Fruit fly (Drosophila melanogaster): ENCODE results near the gene cyr.

cyr gene

DNA sequence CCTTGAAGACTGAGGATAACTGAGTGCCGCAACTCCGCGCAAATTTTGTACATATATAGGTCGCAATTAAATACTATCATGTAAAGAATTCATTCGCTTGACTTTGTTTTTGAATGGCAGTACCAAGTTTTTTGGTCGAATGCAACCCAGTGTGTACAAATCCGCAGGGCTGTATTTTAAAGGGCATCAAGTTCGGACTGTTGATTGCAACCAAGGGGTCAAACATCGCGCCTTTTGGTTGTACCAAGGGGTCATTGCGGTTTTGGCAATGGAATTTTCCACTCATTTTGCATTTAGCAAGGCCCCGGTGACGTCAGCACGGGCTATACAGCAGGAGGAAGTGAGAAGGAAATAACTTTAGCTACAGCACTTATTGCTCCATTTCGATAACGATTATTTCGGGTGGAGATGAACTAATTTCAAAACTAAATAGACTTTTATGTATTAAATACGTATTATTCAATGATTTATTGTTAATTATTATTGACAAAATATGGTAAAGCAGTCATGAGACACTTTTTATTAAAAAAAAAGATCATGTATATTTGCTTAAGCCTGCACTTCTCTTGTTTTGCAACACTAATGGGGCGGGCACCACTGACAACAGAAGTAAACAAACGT, 3.7 kb downstream of the cyr start, which contains the start of gene CG10958 (continued):
- TF ChIP-seq CG11762 (GFP tag; optimal IDR thresholded peaks at IDR 0.05; ENCODE audit: insufficient read depth) (no peak), svp (GFP tag) (peak; percentile 85), Eip78C (GFP tag) (peak; percentile 81), fd59A (GFP tag; optimal IDR thresholded peaks at IDR 0.05) (no peak), acj6 (GFP tag; optimal IDR thresholded peaks at IDR 0.05) (peak; percentile 66), eg (GFP tag; IDR thresholded peaks at IDR 0.05) (peak; percentile 48), dsx (GFP tag; optimal IDR thresholded peaks at IDR 0.05; ENCODE audit: poor library complexity, severe bottlenecking) (no peak), net (GFP tag; optimal IDR thresholded peaks at IDR 0.05) (peak; percentile 36), CG11902 (GFP tag; optimal IDR thresholded peaks at IDR 0.05) (peak; percentile 34)

DNA sequence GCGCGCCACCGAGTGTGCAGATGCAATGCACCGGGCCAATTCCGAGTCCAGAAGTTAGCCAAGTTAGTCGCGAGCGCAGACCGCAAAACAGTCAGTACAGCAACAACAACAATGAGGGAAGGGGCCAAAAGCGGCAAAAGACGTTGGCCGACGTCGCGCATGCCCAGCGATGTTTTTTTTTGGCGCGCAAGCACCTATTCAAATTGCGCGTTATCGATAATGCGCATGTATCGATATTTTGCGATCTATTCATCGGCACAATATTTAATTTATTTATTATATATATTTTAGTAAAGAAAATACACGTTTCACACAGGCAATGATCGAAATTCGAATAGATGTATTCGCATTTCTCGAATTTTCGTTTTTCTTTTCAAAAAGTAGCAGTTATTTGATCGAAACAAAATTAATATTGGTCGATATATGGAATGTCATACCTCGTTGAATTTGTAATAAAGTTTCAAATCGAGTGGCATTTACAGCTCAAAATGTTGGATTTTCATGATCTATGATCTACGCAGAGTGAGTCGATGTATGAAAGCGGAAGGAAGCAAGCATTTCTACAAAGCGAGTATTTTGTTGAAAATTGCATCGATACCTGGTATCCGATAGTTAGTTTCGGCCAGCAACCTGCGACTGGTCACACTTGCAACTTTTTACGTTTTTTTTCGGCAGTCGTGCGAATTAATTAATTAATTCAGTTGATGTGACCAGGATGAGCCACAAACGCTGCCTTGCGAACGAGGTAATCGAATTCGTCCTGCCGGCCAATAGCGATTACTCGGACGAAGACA, 6.1 kb downstream of the cyr start, which contains the start of gene CG2116:
TSS of gene CG2116 (plus strand) at position 609 of the 794 bp plus-strand sequence.
- peak; percentile 13 for TF ChIP-seq esn (GFP tag; optimal IDR thresholded peaks at IDR 0.05)
- no peak for TF ChIP-seq CG6163 (GFP tag; IDR thresholded peaks at IDR 0.05)
- TF ChIP-seq CG3919 (GFP tag; optimal IDR thresholded peaks at IDR 0.05), result no peak
- peak; percentile 38 for TF ChIP-seq Eip78C (GFP tag)
- no peak for TF ChIP-seq CG6792 (GFP tag; optimal IDR thresholded peaks at IDR 0.05)

DNA sequence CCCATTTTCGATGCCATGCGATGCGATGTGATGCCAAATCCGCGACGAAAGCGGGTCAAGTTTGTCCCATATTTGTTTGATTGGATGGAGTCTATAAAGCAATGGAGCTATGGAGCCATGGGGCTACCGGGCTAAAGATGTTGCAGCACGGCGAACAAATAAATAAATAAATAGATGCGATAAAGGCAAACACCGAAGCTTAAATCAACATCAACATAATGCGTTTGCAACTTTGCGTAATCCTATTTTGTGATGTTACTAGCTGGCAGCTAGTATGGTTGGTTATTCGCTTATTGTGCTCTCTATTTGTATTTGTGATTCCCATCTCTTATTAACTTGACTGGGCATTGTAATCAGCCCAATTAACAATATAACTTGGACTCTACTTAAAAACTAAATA, 7.4 kb downstream of the cyr start:
- TF ChIP-seq CG16779 (tag; optimal IDR thresholded peaks at IDR 0.05) (no peak), vri (GFP tag; optimal IDR thresholded peaks at IDR 0.05) (no peak), Eip75B (GFP tag; optimal IDR thresholded peaks at IDR 0.05) (no peak), CG3919 (GFP tag; optimal IDR thresholded peaks at IDR 0.05) (no peak), CG34406 (GFP tag; optimal IDR thresholded peaks at IDR 0.05) (no peak), svp (GFP tag) (no peak), eg (GFP tag; IDR thresholded peaks at IDR 0.05) (no peak), CG8319 (GFP tag; optimal IDR thresholded peaks at IDR 0.05) (no peak), achi (GFP tag; optimal IDR thresholded peaks at IDR 0.05) (no peak), CG6854 (GFP tag; optimal IDR thresholded peaks at IDR 0.05) (no peak), fd59A (GFP tag; optimal IDR thresholded peaks at IDR 0.05) (no peak), CG7368 (GFP tag; optimal IDR thresholded peaks at IDR 0.05) (no peak), Eip93F (GFP tag; optimal IDR thresholded peaks at IDR 0.05) (no peak), net (GFP tag; optimal IDR thresholded peaks at IDR 0.05) (no peak), CG11902 (GFP tag; optimal IDR thresholded peaks at IDR 0.05) (no peak), CG9139 (GFP tag; optimal IDR thresholded peaks at IDR 0.05) (no peak), Ets21C (GFP tag; optimal IDR thresholded peaks at IDR 0.05) (no peak)

DNA sequence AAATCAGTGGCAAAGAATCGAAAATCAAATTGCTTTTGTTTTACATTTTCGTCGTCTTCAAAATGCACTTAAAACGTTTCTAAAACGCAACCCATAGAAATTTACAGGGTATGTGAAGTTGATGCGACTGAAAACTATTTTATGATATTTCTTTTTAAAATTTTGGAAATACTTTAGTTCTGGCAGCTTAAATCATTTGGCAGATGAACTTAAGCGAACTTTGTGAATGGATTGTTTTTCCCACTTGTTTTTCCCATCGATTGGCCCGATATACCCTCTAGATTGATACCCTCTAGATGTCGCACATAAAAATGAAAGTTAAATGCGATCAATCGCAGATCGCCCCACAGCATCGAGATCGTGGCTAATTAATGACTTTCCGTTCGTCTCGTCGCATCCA, 9.4 kb downstream of the cyr start:
- no peak for TF ChIP-seq CG11294 (GFP tag; IDR thresholded peaks at IDR 0.05)
- TF ChIP-seq Gug (GFP tag; IDR thresholded peaks at IDR 0.05), result no peak
- peak; percentile 44 for TF ChIP-seq Hr4 (GFP tag; optimal IDR thresholded peaks at IDR 0.05)
- peak; percentile 50; the same call in 2 of the 3 replicates for TF ChIP-seq CG6163 (GFP tag; IDR thresholded peaks at IDR 0.05)
- peak; percentile 55; the same call in 2 of the 3 replicates for TF ChIP-seq eg (GFP tag; IDR thresholded peaks at IDR 0.05)
- no peak for TF ChIP-seq Ets96B (tag; optimal IDR thresholded peaks at IDR 0.05)
- 0 out of 3 replicates have a peak, but pooled peaks have one; percentile 29 for TF ChIP-seq CG8119 (GFP tag; IDR thresholded peaks at IDR 0.05)
- TF ChIP-seq CG32006 (GFP tag; optimal IDR thresholded peaks at IDR 0.05), result peak; percentile 62
- peak; percentile 19 for TF ChIP-seq CG4318 (GFP tag; optimal IDR thresholded peaks at IDR 0.05)
- peak; percentile 66 for TF ChIP-seq Eip78C (GFP tag)
- no peak for TF ChIP-seq Eip93F (GFP tag; optimal IDR thresholded peaks at IDR 0.05)
- peak; percentile 54 for TF ChIP-seq CG15336 (GFP tag; IDR thresholded peaks at IDR 0.05)
- no peak for TF ChIP-seq CG6276 (GFP tag; optimal IDR thresholded peaks at IDR 0.05)
- TF ChIP-seq Ets21C (GFP tag; optimal IDR thresholded peaks at IDR 0.05), result no peak

Data from whole organism, prepupa.